Worm (Caenorhabditis elegans) whole organism, early embryonic: ENCODE results near the gene ruvb-2.

Source experiments
- B0310.2 ChIP-seq: sonication (generic microtip); optimal IDR thresholded peaks from 2 replicates; lab custom pipeline; 2016; ENCODE audit warnings: mild to moderate bottlenecking, missing genetic modification characterization, missing compliant biosample characterization
- F13C5.2 ChIP-seq: sonication (generic microtip); optimal IDR thresholded peaks from 2 replicates; lab custom pipeline; 2017; ENCODE audit warnings: mild to moderate bottlenecking, missing genetic modification characterization, inconsistent platforms, missing compliant biosample characterization
- aly-1 ChIP-seq: sonication (generic microtip); optimal IDR thresholded peaks from 2 replicates; lab custom pipeline; 2016; ENCODE audit warnings: missing genetic modification characterization, missing compliant biosample characterization
- ama-1 ChIP-seq: fragments of 150-350 bp; optimal IDR thresholded peaks from 2 replicates; lab custom pipeline; 2014
- ceh-13 ChIP-seq: fragments of 200-800 bp; sonication (Bioruptor generic); optimal IDR thresholded peaks from 2 replicates; lab custom pipeline; 2018; ENCODE audit warnings: mild to moderate bottlenecking, missing genetic modification characterization, missing compliant biosample characterization
- ceh-36 ChIP-seq: sonication (generic microtip); optimal IDR thresholded peaks from 2 replicates; lab custom pipeline; 2016; ENCODE audit warnings: missing genetic modification characterization, inconsistent platforms, missing compliant biosample characterization
- ets-7 ChIP-seq: sonication (generic microtip); optimal IDR thresholded peaks from 2 replicates; lab custom pipeline; 2016; ENCODE audit warnings: missing genotype, missing genetic modification characterization, missing compliant biosample characterization
- flt-1 ChIP-seq: fragments of 200-800 bp; sonication (Bioruptor generic); IDR thresholded peaks from 2 replicates; pipeline ENCODE4 v1.3.6; 2022; ENCODE audit warnings: missing genetic modification characterization, missing compliant biosample characterization
- hmbx-1 ChIP-seq: sonication (generic microtip); optimal IDR thresholded peaks from 2 replicates; lab custom pipeline; 2016; ENCODE audit warnings: mild to moderate bottlenecking, missing genetic modification characterization, missing compliant biosample characterization
- hmg-4 ChIP-seq: fragments of 200-800 bp; sonication (Bioruptor generic); optimal IDR thresholded peaks from 2 replicates; lab custom pipeline; 2018; ENCODE audit warnings: mild to moderate bottlenecking, missing genetic modification characterization, missing compliant biosample characterization
- hnd-1 ChIP-seq: sonication (generic microtip); optimal IDR thresholded peaks from 2 replicates; lab custom pipeline; 2016; ENCODE audit warnings: missing genetic modification characterization, missing compliant biosample characterization
- pes-1 ChIP-seq: fragments of 200-800 bp; sonication (Bioruptor generic); IDR thresholded peaks from 2 replicates; pipeline ENCODE4 v1.3.6; 2022; ENCODE audit warnings: missing genetic modification reagents, missing genetic modification characterization, missing compliant biosample characterization
- scrt-1 ChIP-seq: fragments of 200-800 bp; sonication (Bioruptor generic); IDR thresholded peaks from 2 replicates; pipeline ENCODE4 v1.3.6; 2022; ENCODE audit warnings: missing genetic modification characterization, missing compliant biosample characterization
- sea-1 ChIP-seq: fragments of 200-800 bp; sonication (Bioruptor generic); conservative IDR thresholded peaks from 2 replicates; pipeline ENCODE4 v1.3.6; 2022; ENCODE audit warnings: missing genetic modification characterization, missing compliant biosample characterization
- tbx-11 ChIP-seq: fragments of 200-800 bp; sonication (Bioruptor generic); IDR thresholded peaks from 2 replicates; pipeline ENCODE4 v1.3.6; 2022; ENCODE audit warnings: missing genetic modification characterization, missing compliant biosample characterization
- tbx-37 ChIP-seq: fragments of 200-800 bp; sonication (Bioruptor generic); conservative IDR thresholded peaks from 2 replicates; pipeline ENCODE4 v1.3.6; 2022; ENCODE audit warnings: missing genetic modification reagents, missing genetic modification characterization, missing compliant biosample characterization
- tra-4 ChIP-seq: sonication (generic microtip); optimal IDR thresholded peaks from 2 replicates; lab custom pipeline; 2017; ENCODE audit warnings: missing genetic modification characterization, missing compliant biosample characterization

Gene ruvb-2

DNA sequence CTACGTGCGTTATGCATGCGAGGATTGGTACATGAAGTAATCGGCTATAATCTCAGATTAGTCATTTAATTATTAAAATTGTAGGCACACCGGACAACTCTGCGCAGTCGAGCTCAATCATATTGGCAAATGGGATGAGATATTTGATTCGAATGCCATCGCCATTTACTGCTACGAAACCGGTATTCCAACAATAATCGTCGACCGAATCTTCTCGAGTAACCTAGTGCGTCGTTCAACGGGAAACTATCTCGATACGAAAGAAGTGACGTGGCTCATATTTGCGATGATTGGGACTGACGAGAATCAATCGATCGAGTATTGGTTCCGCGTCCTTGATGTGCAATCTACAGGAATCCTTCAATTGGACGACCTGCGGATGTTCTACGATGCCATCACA lies 14.6 kb downstream of the ruvb-2 start:
- TF ChIP-seq sea-1 (GFP tag; lab: Robert Waterston, UW) (no peak), tra-4 (tag; lab: Kevin White, UChicago) (no peak), ets-7 (tag; lab: Kevin White, UChicago) (no peak), ama-1 (lab: Kevin White, UChicago) (no peak), tbx-11 (no peak), flt-1 (GFP tag; lab: Robert Waterston, UW) (no peak), aly-1 (tag; lab: Kevin White, UChicago) (no peak), F13C5.2 (tag; lab: Kevin White, UChicago) (no peak), hnd-1 (tag; lab: Kevin White, UChicago) (no peak), scrt-1 (no peak), B0310.2 (tag; lab: Kevin White, UChicago) (no peak), hmbx-1 (tag; lab: Kevin White, UChicago) (no peak), pes-1 (GFP tag; lab: Robert Waterston, UW) (no peak), tbx-37 (GFP tag; lab: Robert Waterston, UW) (no peak), hmg-4 (GFP tag; lab: Kevin White, UChicago) (no peak), ceh-13 (GFP tag; lab: Kevin White, UChicago) (no peak), ceh-36 (no peak)

DNA sequence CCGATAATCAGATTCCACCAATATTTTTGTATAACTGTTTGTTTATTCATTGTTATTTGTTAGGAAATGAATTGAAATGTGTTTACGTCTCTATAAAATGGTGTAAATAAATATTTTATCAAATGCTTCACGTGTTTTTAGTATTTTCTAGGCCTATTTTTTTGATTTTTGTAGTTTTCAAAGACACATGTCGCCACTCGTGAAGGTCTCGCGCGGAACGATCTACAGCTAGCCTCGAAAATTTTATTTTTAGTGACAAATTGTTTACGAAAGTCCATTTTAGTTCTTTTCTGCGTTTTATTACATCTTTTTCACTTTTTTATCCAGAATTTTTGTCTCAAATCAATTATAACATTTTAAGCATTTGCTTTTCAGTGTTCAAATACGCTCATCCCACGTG lies 15.6 kb downstream of the ruvb-2 start, which contains the start of gene T22D1.5:
T22D1.5 (plus strand) TSS at position 376 of the 400 bp plus-strand sequence.
- no peak for TF ChIP-seq hnd-1 (tag; lab: Kevin White, UChicago)
- no peak for TF ChIP-seq aly-1 (tag; lab: Kevin White, UChicago)
- TF ChIP-seq tbx-11: no peak
- no peak for TF ChIP-seq ama-1 (lab: Kevin White, UChicago)
- no peak for TF ChIP-seq ceh-36
- no peak for TF ChIP-seq tbx-37 (GFP tag; lab: Robert Waterston, UW)
- no peak for TF ChIP-seq scrt-1
- TF ChIP-seq sea-1 (GFP tag; lab: Robert Waterston, UW): no peak
- no peak for TF ChIP-seq F13C5.2 (tag; lab: Kevin White, UChicago)
- no peak for TF ChIP-seq pes-1 (GFP tag; lab: Robert Waterston, UW)
- TF ChIP-seq ets-7 (tag; lab: Kevin White, UChicago): no peak
- TF ChIP-seq ceh-13 (GFP tag; lab: Kevin White, UChicago): no peak
- TF ChIP-seq flt-1 (GFP tag; lab: Robert Waterston, UW): no peak

- TF ChIP-seq F13C5.2 (tag; lab: Kevin White, UChicago) (no peak), ets-7 (tag; lab: Kevin White, UChicago) (peak; percentile 35), hmbx-1 (tag; lab: Kevin White, UChicago) (no peak), tbx-37 (GFP tag; lab: Robert Waterston, UW) (peak; percentile 55; the same call in 1 of the 2 replicates)
Observed at ce11 chrIV:6887601-6888099, 31.6 kb downstream of the ruvb-2 start, which contains the start of the genes T05A12.3 and T05A12.4. T05A12.3 (minus strand) TSS chrIV:6887651. T05A12.4 (plus strand) TSS chrIV:6887948.

- TF ChIP-seq pes-1 (GFP tag; lab: Robert Waterston, UW) (no peak), ceh-13 (GFP tag; lab: Kevin White, UChicago) (no peak)
Observed at ce11 chrIV:6883342-6883741, 35.9 kb downstream of the ruvb-2 start, which contains the start of gene tre-2. tre-2 (minus strand) TSS chrIV:6883442.

- no peak for TF ChIP-seq ama-1 (lab: Kevin White, UChicago)
- no peak for TF ChIP-seq tbx-11
- no peak for TF ChIP-seq hnd-1 (tag; lab: Kevin White, UChicago)
- TF ChIP-seq B0310.2 (tag; lab: Kevin White, UChicago): no peak
- no peak for TF ChIP-seq tra-4 (tag; lab: Kevin White, UChicago)
- no peak for TF ChIP-seq hmg-4 (GFP tag; lab: Kevin White, UChicago)
- TF ChIP-seq ceh-13 (GFP tag; lab: Kevin White, UChicago): no peak
- no peak for TF ChIP-seq ceh-36
- no peak for TF ChIP-seq sea-1 (GFP tag; lab: Robert Waterston, UW)
- TF ChIP-seq scrt-1: no peak
- TF ChIP-seq F13C5.2 (tag; lab: Kevin White, UChicago): no peak
- TF ChIP-seq flt-1 (GFP tag; lab: Robert Waterston, UW): no peak
- TF ChIP-seq ets-7 (tag; lab: Kevin White, UChicago): no peak
Observed at ce11 chrIV:6881183-6881582, 38.0 kb downstream of the ruvb-2 start.

DNA sequence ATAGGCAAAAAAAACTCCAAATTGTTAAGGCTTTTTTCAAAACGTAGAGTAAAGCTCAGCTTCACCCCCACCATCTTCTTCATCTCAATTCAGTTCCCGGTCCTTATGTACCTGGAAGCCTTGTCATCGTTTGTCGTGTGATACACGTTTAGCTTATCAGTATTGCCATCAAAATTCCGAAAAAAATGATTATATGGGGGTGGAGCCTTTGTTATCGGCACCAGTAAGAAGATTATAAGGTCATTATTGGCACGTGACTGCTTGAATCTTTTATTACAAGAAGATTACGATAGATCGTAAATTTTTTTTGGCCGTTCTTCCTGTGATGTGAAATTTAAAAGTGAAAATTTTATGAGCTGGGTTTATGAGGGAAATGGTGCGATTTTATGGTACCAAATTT lies 38.8 kb downstream of the ruvb-2 start:
- no peak for TF ChIP-seq tbx-37 (GFP tag; lab: Robert Waterston, UW)
- TF ChIP-seq scrt-1: no peak
- TF ChIP-seq pes-1 (GFP tag; lab: Robert Waterston, UW): no peak
- no peak for TF ChIP-seq sea-1 (GFP tag; lab: Robert Waterston, UW)
- TF ChIP-seq ama-1 (lab: Kevin White, UChicago): no peak
- TF ChIP-seq F13C5.2 (tag; lab: Kevin White, UChicago): no peak
- no peak for TF ChIP-seq ceh-13 (GFP tag; lab: Kevin White, UChicago)
- TF ChIP-seq tbx-11: no peak

ce11 chrIV:6879666-6880210 lies 39.5 kb downstream of the ruvb-2 start:
- TF ChIP-seq scrt-1 (no peak), F13C5.2 (tag; lab: Kevin White, UChicago) (no peak), flt-1 (GFP tag; lab: Robert Waterston, UW) (no peak), hnd-1 (tag; lab: Kevin White, UChicago) (no peak), ets-7 (tag; lab: Kevin White, UChicago) (no peak), sea-1 (GFP tag; lab: Robert Waterston, UW) (no peak), aly-1 (tag; lab: Kevin White, UChicago) (no peak), tbx-37 (GFP tag; lab: Robert Waterston, UW) (no peak), B0310.2 (tag; lab: Kevin White, UChicago) (no peak), tra-4 (tag; lab: Kevin White, UChicago) (no peak), ceh-13 (GFP tag; lab: Kevin White, UChicago) (no peak), pes-1 (GFP tag; lab: Robert Waterston, UW) (no peak), ceh-36 (no peak), hmg-4 (GFP tag; lab: Kevin White, UChicago) (no peak), tbx-11 (no peak), ama-1 (lab: Kevin White, UChicago) (no peak), hmbx-1 (tag; lab: Kevin White, UChicago) (no peak)
